Worm (Caenorhabditis elegans): ENCODE results near the gene F54B11.8.

- no peak for TF ChIP-seq skn-1 (tag; optimal IDR thresholded peaks at IDR 0.05)
- TF ChIP-seq unc-62 (GFP tag; optimal IDR thresholded peaks at IDR 0.05), result no peak
- TF ChIP-seq nhr-28 (tag; optimal IDR thresholded peaks at IDR 0.05), result no peak
- no peak for TF ChIP-seq mdl-1 (tag; optimal IDR thresholded peaks at IDR 0.05)
- no peak for TF ChIP-seq ama-1 (optimal IDR thresholded peaks at IDR 0.05)
- no peak for TF ChIP-seq nhr-76 (tag; optimal IDR thresholded peaks at IDR 0.05)
- no peak for TF ChIP-seq nhr-25 (tag; optimal IDR thresholded peaks at IDR 0.05)
- no peak for TF ChIP-seq nhr-12 (tag; optimal IDR thresholded peaks at IDR 0.05)
- no peak for TF ChIP-seq pha-4 (tag; optimal IDR thresholded peaks at IDR 0.05)
- TF ChIP-seq elt-1 (tag; optimal IDR thresholded peaks at IDR 0.05), result no peak
Observed at ce11 chrX:13647305-13647704, 43.6 kb upstream of the F54B11.8 start, which contains the start of gene C40C9.3.

Data from whole organism, L3 larva.